Worm (Caenorhabditis elegans): ENCODE measurements around the gene K02A6.3.
A peak's percentile ranks its signal among the peaks of the same experiment; 100 is the strongest.

The K02A6.3 gene

ce11 chrX:8205919-8206318 lies 25.8 kb downstream of the K02A6.3 start (continued):
- no peak for TF ChIP-seq lin-39 (tag; optimal IDR thresholded peaks at IDR 0.05)
- TF ChIP-seq zag-1 (tag; optimal IDR thresholded peaks at IDR 0.05): no peak
- TF ChIP-seq hlh-17 (GFP tag; optimal IDR thresholded peaks at IDR 0.05; ENCODE audit: borderline replicate concordance): no peak
- TF ChIP-seq ztf-11 (tag; optimal IDR thresholded peaks at IDR 0.05): peak in 1 of 2 experiments; percentile 15
- TF ChIP-seq nhr-47 (tag; optimal IDR thresholded peaks at IDR 0.05): peak; percentile 26
- no peak for TF ChIP-seq nhr-11 (tag; optimal IDR thresholded peaks at IDR 0.05)
- no peak for TF ChIP-seq unc-130 (tag; optimal IDR thresholded peaks at IDR 0.05)
- TF ChIP-seq ama-1 (optimal IDR thresholded peaks at IDR 0.05): no peak
- TF ChIP-seq nhr-19 (GFP tag; conservative IDR thresholded peaks at IDR 0.05): 0 out of 2 replicates have a peak, but pooled peaks have one; percentile 24
- TF ChIP-seq nhr-20 (tag; optimal IDR thresholded peaks at IDR 0.05): no peak
- TF ChIP-seq sox-4 (tag; optimal IDR thresholded peaks at IDR 0.05): no peak
- TF ChIP-seq aha-1 (tag; optimal IDR thresholded peaks at IDR 0.05): no peak
- peak; percentile 42 for TF ChIP-seq fkh-8 (tag; optimal IDR thresholded peaks at IDR 0.05)
- no peak for TF ChIP-seq nhr-28 (tag; optimal IDR thresholded peaks at IDR 0.05)
- TF ChIP-seq sptf-1 (tag; optimal IDR thresholded peaks at IDR 0.05): no peak
- no peak for TF ChIP-seq nhr-85 (tag)
- no peak for TF ChIP-seq egl-27 (tag; optimal IDR thresholded peaks at IDR 0.05)
- TF ChIP-seq tlp-1 (tag; optimal IDR thresholded peaks at IDR 0.05): no peak
- TF ChIP-seq mdl-1 (tag; optimal IDR thresholded peaks at IDR 0.05): peak in 1 of 2 experiments; percentile 70
- TF ChIP-seq snu-23 (GFP tag; optimal IDR thresholded peaks at IDR 0.05): peak; percentile 49
- TF ChIP-seq ceh-88 (GFP tag; IDR thresholded peaks at IDR 0.05): no peak
- no peak for TF ChIP-seq alr-1 (tag; optimal IDR thresholded peaks at IDR 0.05; ENCODE audit: borderline replicate concordance)
- no peak for TF ChIP-seq nhr-76 (tag; optimal IDR thresholded peaks at IDR 0.05)
- no peak for TF ChIP-seq mab-9 (GFP tag; IDR thresholded peaks at IDR 0.05)
- TF ChIP-seq nhr-90 (tag; optimal IDR thresholded peaks at IDR 0.05; ENCODE audit: poor library complexity): no peak
- peak; percentile 30 for TF ChIP-seq xbp-1 (tag; optimal IDR thresholded peaks at IDR 0.05)
- TF ChIP-seq F16B12.6 (tag; optimal IDR thresholded peaks at IDR 0.05): no peak
- TF ChIP-seq dpl-1 (GFP tag; optimal IDR thresholded peaks at IDR 0.05): peak in 1 of 3 experiments; percentile 45
- TF ChIP-seq C04F5.9 (tag; optimal IDR thresholded peaks at IDR 0.05): no peak
- TF ChIP-seq lsy-2 (tag; optimal IDR thresholded peaks at IDR 0.05): peak in 1 of 2 experiments; percentile 63
- TF ChIP-seq grh-1 (GFP tag; IDR thresholded peaks at IDR 0.05): no peak
- no peak for TF ChIP-seq ets-5 (GFP tag; IDR thresholded peaks at IDR 0.05)
- TF ChIP-seq unc-62 (GFP tag; optimal IDR thresholded peaks at IDR 0.05): no peak
- peak; percentile 64 for TF ChIP-seq dsc-1 (tag; optimal IDR thresholded peaks at IDR 0.05)
- no peak for TF ChIP-seq mef-2 (tag; optimal IDR thresholded peaks at IDR 0.05)
- TF ChIP-seq tbx-2 (tag; optimal IDR thresholded peaks at IDR 0.05): peak; percentile 33
- TF ChIP-seq sup-37 (GFP tag; optimal IDR thresholded peaks at IDR 0.05): no peak
- TF ChIP-seq blmp-1 (tag; optimal IDR thresholded peaks at IDR 0.05): no peak
- TF ChIP-seq hlh-4 (tag; optimal IDR thresholded peaks at IDR 0.05): no peak
- TF ChIP-seq rnt-1 (tag; optimal IDR thresholded peaks at IDR 0.05): peak; percentile 65
- no peak for TF ChIP-seq nhr-84 (tag; optimal IDR thresholded peaks at IDR 0.05)
- TF ChIP-seq swsn-7 (tag; optimal IDR thresholded peaks at IDR 0.05): peak; percentile 38
- no peak for TF ChIP-seq fos-1 (tag; optimal IDR thresholded peaks at IDR 0.05)
- no peak for TF ChIP-seq nhr-12 (tag; optimal IDR thresholded peaks at IDR 0.05)
- TF ChIP-seq egl-13 (tag; optimal IDR thresholded peaks at IDR 0.05): no peak
- peak; percentile 19; the same call in 1 of the 2 replicates for TF ChIP-seq isw-1 (GFP tag; IDR thresholded peaks at IDR 0.05)
- peak in 1 of 3 experiments; percentile 59 for TF ChIP-seq ceh-82 (tag; optimal IDR thresholded peaks at IDR 0.05)
- TF ChIP-seq zip-4 (GFP tag; optimal IDR thresholded peaks at IDR 0.05): no peak

All from whole organism, L1 larva.